Worm (Caenorhabditis elegans) whole organism, late embryonic: ENCODE measurements around the gene srh-290.

Experiments used
- K02D7.2 ChIP-seq: sonication (generic microtip); optimal IDR thresholded peaks from 2 replicates; lab custom pipeline; 2017; ENCODE audit warnings: mild to moderate bottlenecking, missing genetic modification characterization, missing compliant biosample characterization
- ceh-22 ChIP-seq: sonication (generic microtip); optimal IDR thresholded peaks from 2 replicates; lab custom pipeline; 2017; ENCODE audit warnings: missing biosample characterization, missing genetic modification characterization
- che-1 ChIP-seq: sonication (generic microtip); optimal IDR thresholded peaks from 2 replicates; lab custom pipeline; 2016; ENCODE audit warnings: mild to moderate bottlenecking, missing genetic modification characterization, missing compliant biosample characterization
- dmd-4 ChIP-seq: sonication (generic microtip); optimal IDR thresholded peaks from 2 replicates; lab custom pipeline; 2016; ENCODE audit warnings: borderline replicate concordance, missing genetic modification characterization, missing compliant biosample characterization
- fkh-10 ChIP-seq: fragments of 150-350 bp; optimal IDR thresholded peaks from 2 replicates; lab custom pipeline; 2014; ENCODE audit warnings: missing biosample characterization, missing genetic modification reagents, missing genetic modification characterization
- hlh-30 ChIP-seq: sonication (generic microtip); optimal IDR thresholded peaks from 2 replicates; lab custom pipeline; 2017; ENCODE audit warnings: antibody characterized with exemption, missing genetic modification characterization, missing compliant biosample characterization; ENCODE audit not compliant: insufficient read depth
- lin-11 ChIP-seq: fragments of 200-800 bp; sonication (Bioruptor generic); optimal IDR thresholded peaks from 2 replicates; lab custom pipeline; 2018; ENCODE audit warnings: mild to moderate bottlenecking, missing genetic modification characterization, missing compliant biosample characterization
- nfya-1 ChIP-seq: sonication (generic microtip); optimal IDR thresholded peaks from 2 replicates; lab custom pipeline; 2017; ENCODE audit warnings: missing genetic modification characterization, mild to moderate bottlenecking, missing compliant biosample characterization, antibody characterized with exemption, moderate library complexity
- nhr-11 ChIP-seq: fragments of 150-350 bp; optimal IDR thresholded peaks from 2 replicates; lab custom pipeline; 2014; ENCODE audit warnings: missing biosample characterization, missing genetic modification characterization
- nhr-232 ChIP-seq: sonication (generic microtip); optimal IDR thresholded peaks from 2 replicates; lab custom pipeline; 2016; ENCODE audit warnings: missing genetic modification characterization, missing compliant biosample characterization
- unc-55 ChIP-seq: sonication (generic microtip); optimal IDR thresholded peaks from 2 replicates; lab custom pipeline; 2017; ENCODE audit warnings: missing biosample characterization, missing genetic modification reagents, missing genetic modification characterization

ce11 chrV:17831350-17831749 is 41.1 kb downstream of the srh-290 start, which contains the start of gene srh-303:
- TF ChIP-seq dmd-4 (tag; lab: Kevin White, UChicago) (no peak), nhr-11 (tag; lab: Kevin White, UChicago) (no peak), nhr-232 (tag; lab: Kevin White, UChicago) (no peak), lin-11 (tag; lab: Kevin White, UChicago) (no peak), nfya-1 (tag; lab: Kevin White, UChicago) (no peak), fkh-10 (no peak), ceh-22 (tag; lab: Kevin White, UChicago) (no peak), K02D7.2 (tag; lab: Kevin White, UChicago) (no peak), hlh-30 (tag; lab: Kevin White, UChicago) (no peak), che-1 (tag; lab: Kevin White, UChicago) (no peak), unc-55 (no peak)
